Worm (Caenorhabditis elegans): ENCODE measurements around the gene F59C12.4.

DNA sequence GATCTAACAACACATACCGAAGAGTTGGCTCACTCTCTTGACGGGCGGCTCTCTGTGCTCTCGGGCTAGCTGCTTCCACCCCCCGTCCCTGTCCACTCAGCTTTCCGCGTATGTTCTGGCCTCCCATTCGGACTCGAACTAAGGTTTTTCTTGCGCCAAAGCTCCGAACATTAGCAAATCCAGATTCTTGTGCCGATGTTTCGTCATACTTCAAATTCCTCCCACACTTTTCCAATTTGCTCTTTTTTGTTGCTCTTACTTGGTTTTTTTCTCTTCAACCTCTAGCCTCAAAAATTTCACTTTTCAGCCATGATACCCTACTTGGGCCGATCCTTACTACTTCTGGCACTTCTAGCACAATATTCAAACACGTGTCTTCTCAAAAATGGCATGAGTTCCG, 7.5 kb downstream of the F59C12.4 start, which contains the start of gene cdh-9:
- TF ChIP-seq fkh-10 (GFP tag; optimal IDR thresholded peaks at IDR 0.05): no peak
- TF ChIP-seq F13H6.1 (tag; optimal IDR thresholded peaks at IDR 0.05): no peak
- TF ChIP-seq eyg-1 (tag; optimal IDR thresholded peaks at IDR 0.05): no peak
- TF ChIP-seq pha-4 (tag; optimal IDR thresholded peaks at IDR 0.05): no peak
- TF ChIP-seq sox-2 (GFP tag; IDR thresholded peaks at IDR 0.05): no peak
- no peak for TF ChIP-seq nhr-11 (tag; optimal IDR thresholded peaks at IDR 0.05)
